Worm (Caenorhabditis elegans) whole organism, late embryonic: ENCODE results near the gene ztf-1.

ENCODE experiments used
- K02D7.2 ChIP-seq: sonication (generic microtip); optimal IDR thresholded peaks from 2 replicates; lab custom pipeline; 2017; ENCODE audit warnings: mild to moderate bottlenecking, missing genetic modification characterization, missing compliant biosample characterization
- T23F11.4 ChIP-seq: fragments of 200-800 bp; sonication (Bioruptor generic); optimal IDR thresholded peaks from 2 replicates; lab custom pipeline; 2018; ENCODE audit warnings: mild to moderate bottlenecking, missing genetic modification characterization, missing compliant biosample characterization
- ceh-2 ChIP-seq: sonication (generic microtip); optimal IDR thresholded peaks from 2 replicates; lab custom pipeline; 2016; ENCODE audit warnings: missing genotype, missing genetic modification characterization, missing compliant biosample characterization
- ceh-24 ChIP-seq: sonication (generic microtip); optimal IDR thresholded peaks from 2 replicates; lab custom pipeline; 2016; ENCODE audit warnings: mild to moderate bottlenecking, missing genetic modification characterization, missing compliant biosample characterization
- ceh-30 ChIP-seq: fragments of 150-350 bp; optimal IDR thresholded peaks from 2 replicates; lab custom pipeline; 2014; ENCODE audit warnings: missing biosample characterization, missing genetic modification characterization
- ceh-34 ChIP-seq: sonication (generic microtip); optimal IDR thresholded peaks from 2 replicates; lab custom pipeline; 2016; ENCODE audit warnings: mild to moderate bottlenecking, missing genetic modification characterization, missing compliant biosample characterization
- ceh-6 ChIP-seq: fragments of 200-800 bp; sonication (Bioruptor generic); optimal IDR thresholded peaks from 2 replicates; lab custom pipeline; 2018; ENCODE audit warnings: mild to moderate bottlenecking, missing genetic modification characterization, missing compliant biosample characterization
- che-1 ChIP-seq: sonication (generic microtip); optimal IDR thresholded peaks from 2 replicates; lab custom pipeline; 2016; ENCODE audit warnings: mild to moderate bottlenecking, missing genetic modification characterization, missing compliant biosample characterization
- dmd-4 ChIP-seq: sonication (generic microtip); optimal IDR thresholded peaks from 2 replicates; lab custom pipeline; 2016; ENCODE audit warnings: borderline replicate concordance, missing genetic modification characterization, missing compliant biosample characterization
- elt-2 ChIP-seq: sonication (generic microtip); optimal IDR thresholded peaks from 2 replicates; lab custom pipeline; 2016; ENCODE audit warnings: missing genetic modification reagents, missing genetic modification characterization, missing compliant biosample characterization
- elt-4 ChIP-seq: sonication (generic microtip); optimal IDR thresholded peaks from 2 replicates; lab custom pipeline; 2016; ENCODE audit warnings: missing genetic modification characterization, missing compliant biosample characterization
- ets-4 ChIP-seq: sonication (generic microtip); optimal IDR thresholded peaks from 2 replicates; lab custom pipeline; 2016; ENCODE audit warnings: missing genetic modification characterization, missing compliant biosample characterization
- fkh-10 ChIP-seq: fragments of 150-350 bp; optimal IDR thresholded peaks from 2 replicates; lab custom pipeline; 2014; ENCODE audit warnings: missing biosample characterization, missing genetic modification reagents, missing genetic modification characterization
- fkh-6 ChIP-seq: sonication (generic microtip); optimal IDR thresholded peaks from 2 replicates; lab custom pipeline; 2016; ENCODE audit warnings: missing genetic modification characterization, missing compliant biosample characterization
- gmeb-2 ChIP-seq: sonication (generic microtip); optimal IDR thresholded peaks from 2 replicates; lab custom pipeline; 2016; ENCODE audit warnings: missing genetic modification characterization, inconsistent platforms, missing compliant biosample characterization
- hlh-13 ChIP-seq: fragments of 200-800 bp; sonication (Bioruptor generic); optimal IDR thresholded peaks from 2 replicates; lab custom pipeline; 2018; ENCODE audit warnings: mild to moderate bottlenecking, missing genetic modification characterization, missing compliant biosample characterization
- hlh-6 ChIP-seq: sonication (generic microtip); optimal IDR thresholded peaks from 2 replicates; lab custom pipeline; 2016; ENCODE audit warnings: missing genotype, missing genetic modification characterization, missing compliant biosample characterization
- hlh-8 ChIP-seq: sonication (generic microtip); optimal IDR thresholded peaks from 2 replicates; lab custom pipeline; 2016; ENCODE audit warnings: missing genotype, missing genetic modification characterization, missing compliant biosample characterization
- lim-6 ChIP-seq: sonication (generic microtip); optimal IDR thresholded peaks from 2 replicates; lab custom pipeline; 2016; ENCODE audit warnings: missing genetic modification characterization, missing compliant biosample characterization
- madf-2 ChIP-seq: sonication (generic microtip); optimal IDR thresholded peaks from 2 replicates; lab custom pipeline; 2017; ENCODE audit warnings: missing genetic modification characterization, missing compliant biosample characterization
- mec-3 ChIP-seq: sonication (generic microtip); optimal IDR thresholded peaks from 2 replicates; lab custom pipeline; 2016; ENCODE audit warnings: borderline replicate concordance, missing genetic modification characterization, missing compliant biosample characterization
- nfya-1 ChIP-seq: sonication (generic microtip); optimal IDR thresholded peaks from 2 replicates; lab custom pipeline; 2017; ENCODE audit warnings: missing genetic modification characterization, mild to moderate bottlenecking, missing compliant biosample characterization, antibody characterized with exemption, moderate library complexity
- nhr-232 ChIP-seq: sonication (generic microtip); optimal IDR thresholded peaks from 2 replicates; lab custom pipeline; 2016; ENCODE audit warnings: missing genetic modification characterization, missing compliant biosample characterization
- pag-3 ChIP-seq: sonication (generic microtip); optimal IDR thresholded peaks from 2 replicates; lab custom pipeline; 2016; ENCODE audit warnings: missing compliant biosample characterization, missing genetic modification characterization, borderline replicate concordance
- pax-1 ChIP-seq: fragments of 150-350 bp; optimal IDR thresholded peaks from 2 replicates; lab custom pipeline; 2014; ENCODE audit warnings: missing biosample characterization, missing genetic modification characterization
- pha-4 ChIP-seq: fragments of 150-350 bp; optimal IDR thresholded peaks from 2 replicates; lab custom pipeline; 2018; ENCODE audit warnings: missing biosample characterization, missing genetic modification reagents, missing genetic modification characterization
- ref-2 ChIP-seq: sonication (generic microtip); optimal IDR thresholded peaks from 2 replicates; lab custom pipeline; 2016; ENCODE audit warnings: missing genetic modification characterization, missing compliant biosample characterization
- rnt-1 ChIP-seq: sonication (generic microtip); optimal IDR thresholded peaks from 2 replicates; lab custom pipeline; 2016; ENCODE audit warnings: missing genetic modification characterization, missing compliant biosample characterization
- sdc-2 ChIP-seq: sonication (generic microtip); optimal IDR thresholded peaks from 2 replicates; lab custom pipeline; 2016; ENCODE audit warnings: missing genotype, missing genetic modification characterization, missing compliant biosample characterization
- syd-9 ChIP-seq: sonication (generic microtip); optimal IDR thresholded peaks from 2 replicates; lab custom pipeline; 2016; ENCODE audit warnings: mild to moderate bottlenecking, missing genetic modification characterization, moderate library complexity, missing compliant biosample characterization
- tbx-7 ChIP-seq: sonication (generic microtip); optimal IDR thresholded peaks from 2 replicates; lab custom pipeline; 2016; ENCODE audit warnings: missing genotype, missing genetic modification characterization, missing compliant biosample characterization
- ttx-3 ChIP-seq: sonication (generic microtip); optimal IDR thresholded peaks from 2 replicates; lab custom pipeline; 2016; ENCODE audit warnings: missing genetic modification reagents, missing genetic modification characterization, missing compliant biosample characterization
- unc-3 ChIP-seq, 2 experiments: fragments of 200-800 bp in 1 of 2; sonication (Bioruptor generic) in 1 of 2; sonication (generic microtip) in 1 of 2; conservative IDR thresholded peaks in 1 of 2; optimal IDR thresholded peaks in 1 of 2; 2 replicates each; pipeline versions ENCODE4 v1.3.6 to Lab custom; 2016 to 2022; ENCODE audit warnings: missing compliant biosample characterization in 2 of 2, missing genetic modification characterization in 2 of 2, missing genetic modification reagents in 1 of 2
- unc-55 ChIP-seq: sonication (generic microtip); optimal IDR thresholded peaks from 2 replicates; lab custom pipeline; 2017; ENCODE audit warnings: missing biosample characterization, missing genetic modification reagents, missing genetic modification characterization
- unc-86 ChIP-seq: sonication (generic microtip); optimal IDR thresholded peaks from 2 replicates; lab custom pipeline; 2016; ENCODE audit warnings: missing genetic modification characterization, missing compliant biosample characterization
- ztf-16 ChIP-seq: sonication (generic microtip); optimal IDR thresholded peaks from 2 replicates; lab custom pipeline; 2017; ENCODE audit warnings: missing genetic modification characterization, missing compliant biosample characterization

ztf-1 gene

DNA sequence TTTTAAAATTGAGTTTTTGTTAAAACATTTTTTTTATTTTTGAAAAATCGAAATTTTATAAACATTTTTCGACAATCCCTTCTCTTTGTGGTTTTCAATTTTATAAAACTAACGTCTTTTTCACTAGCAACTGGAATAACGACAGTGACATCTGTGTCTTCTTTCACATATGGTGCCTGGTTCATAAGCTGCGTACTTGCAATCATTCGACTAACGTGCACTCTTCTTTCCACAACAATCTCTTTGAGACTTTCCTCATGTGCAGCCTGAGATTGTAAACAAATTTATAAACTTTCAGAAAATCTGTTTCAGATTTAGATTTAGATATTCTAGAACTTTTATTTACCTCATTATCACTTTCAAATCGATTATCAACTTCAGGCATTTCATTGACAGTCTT is 27.1 kb downstream of the ztf-1 start:
- TF ChIP-seq hlh-8 (tag; lab: Kevin White, UChicago) (peak; percentile 71), ref-2 (tag; lab: Kevin White, UChicago) (no peak), T23F11.4 (GFP tag; lab: Kevin White, UChicago) (no peak), pag-3 (tag; lab: Kevin White, UChicago) (no peak)
- TF ChIP-seq, all 69 proteins: peak for 1

DNA sequence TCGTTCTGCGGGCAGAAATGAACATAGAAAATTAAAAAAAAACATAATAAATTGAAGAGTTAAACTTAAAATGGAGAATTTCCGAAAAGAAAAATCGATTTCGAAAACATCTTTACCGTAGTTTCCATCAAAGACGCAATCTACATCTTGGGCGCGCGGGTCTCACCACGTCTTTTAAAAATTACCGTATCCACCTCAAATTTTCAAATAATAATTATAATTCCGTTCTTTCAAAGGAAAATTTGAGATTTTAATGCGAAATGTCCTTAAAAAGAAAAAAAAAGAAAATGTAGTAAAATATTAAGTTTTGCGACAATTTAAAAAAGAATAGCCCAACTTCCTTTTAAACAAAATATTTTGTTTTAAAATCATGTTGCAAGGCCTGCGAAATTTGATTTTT is 29.0 kb downstream of the ztf-1 start:
- no peak for TF ChIP-seq nhr-232
- no peak for TF ChIP-seq ceh-24 (tag; lab: Kevin White, UChicago)
- no peak for TF ChIP-seq elt-4 (tag; lab: Kevin White, UChicago)
- TF ChIP-seq hlh-8 (tag; lab: Kevin White, UChicago): no peak
- TF ChIP-seq ets-4 (tag; lab: Kevin White, UChicago): no peak
- TF ChIP-seq tbx-7: no peak
- TF ChIP-seq ztf-16 (tag; lab: Kevin White, UChicago): no peak
- TF ChIP-seq pax-1 (tag; lab: Kevin White, UChicago): no peak
- no peak for TF ChIP-seq madf-2 (tag; lab: Kevin White, UChicago)
- TF ChIP-seq pag-3 (tag; lab: Kevin White, UChicago): no peak
- no peak for TF ChIP-seq ceh-34 (tag; lab: Kevin White, UChicago)
- no peak for TF ChIP-seq sdc-2
- no peak for TF ChIP-seq che-1 (tag; lab: Kevin White, UChicago)
- no peak for TF ChIP-seq ref-2 (tag; lab: Kevin White, UChicago)
- no peak for TF ChIP-seq K02D7.2
- TF ChIP-seq elt-2 (tag; lab: Kevin White, UChicago): no peak
- no peak for TF ChIP-seq ceh-30 (tag; lab: Kevin White, UChicago)
- no peak for TF ChIP-seq mec-3 (tag; lab: Kevin White, UChicago)
- no peak for TF ChIP-seq unc-55 (GFP tag; lab: Kevin White, UChicago)
- TF ChIP-seq, all 69 proteins: peak for 0

DNA sequence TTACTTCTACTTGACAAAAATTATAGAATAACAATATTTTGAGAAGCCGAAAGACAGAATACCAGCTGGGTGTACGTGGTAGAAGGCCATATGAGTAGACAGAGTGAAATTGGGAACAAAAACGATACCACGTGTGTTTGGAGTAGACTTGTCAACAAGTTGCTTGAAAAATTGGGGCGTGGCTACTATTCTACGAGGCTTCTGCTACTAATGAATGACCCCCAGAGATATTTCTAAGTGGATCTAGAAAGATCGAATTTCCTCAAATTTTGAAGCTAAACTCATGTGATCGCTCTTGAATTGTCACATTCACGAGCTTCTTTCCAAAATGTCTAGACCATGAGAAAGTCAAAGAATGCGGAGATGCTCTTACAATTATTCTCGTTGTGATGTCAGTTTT is 30.1 kb downstream of the ztf-1 start:
- TF ChIP-seq ceh-2: no peak
- no peak for TF ChIP-seq tbx-7
- TF ChIP-seq ztf-16 (tag; lab: Kevin White, UChicago): no peak
- TF ChIP-seq hlh-13: no peak
- no peak for TF ChIP-seq fkh-6
- TF ChIP-seq lim-6 (tag; lab: Kevin White, UChicago): no peak
- no peak for TF ChIP-seq pha-4 (tag; lab: Kevin White, UChicago)
- TF ChIP-seq syd-9: no peak
- no peak for TF ChIP-seq fkh-10 (GFP tag; lab: Kevin White, UChicago)
- no peak for TF ChIP-seq dmd-4 (tag; lab: Kevin White, UChicago)
- TF ChIP-seq ceh-6 (GFP tag; lab: Kevin White, UChicago): no peak
- TF ChIP-seq unc-86: no peak
- no peak for TF ChIP-seq gmeb-2 (tag; lab: Kevin White, UChicago)
- no peak for TF ChIP-seq hlh-6 (tag; lab: Kevin White, UChicago)
- TF ChIP-seq nfya-1 (tag; lab: Kevin White, UChicago): no peak
- TF ChIP-seq unc-3 (GFP tag; conservative IDR thresholded peaks at IDR 0.05; lab: Robert Waterston, UW): no peak
- no peak for TF ChIP-seq unc-3 (tag; optimal IDR thresholded peaks at IDR 0.05; lab: Kevin White, UChicago)
- no peak for TF ChIP-seq che-1 (tag; lab: Kevin White, UChicago)

DNA sequence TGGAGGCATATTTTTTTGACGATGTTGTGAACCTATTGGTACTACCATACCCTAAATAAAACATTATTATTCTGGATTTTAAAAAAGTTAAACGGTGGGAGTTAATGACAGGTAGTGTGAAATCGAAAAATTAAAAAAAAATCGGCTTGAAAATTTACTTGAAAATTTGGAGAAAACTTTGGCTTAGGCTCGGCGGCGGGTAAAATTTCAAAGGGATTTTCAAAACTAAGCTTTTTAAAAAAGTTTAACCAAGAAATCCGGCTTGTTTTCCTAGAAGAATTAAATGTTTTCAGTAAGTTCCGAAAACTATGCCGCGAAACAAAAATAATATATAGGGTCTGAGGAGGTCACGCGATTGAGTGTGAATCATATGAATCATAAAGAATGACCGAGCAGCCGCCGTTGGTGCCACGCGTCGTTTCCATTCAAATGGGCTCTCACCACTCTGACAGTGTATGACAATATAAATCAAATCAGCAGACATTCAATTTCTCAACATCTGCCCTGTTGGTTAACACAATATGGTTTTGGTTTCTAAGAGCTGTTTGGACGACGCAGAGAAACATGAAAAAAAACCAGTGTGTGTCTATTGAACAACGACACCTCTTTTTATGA is 31.0 kb downstream of the ztf-1 start, which contains the start of gene aak-1:
Gene aak-1 (minus strand): TSS at position 51 of the 615 bp plus-strand sequence.
- TF ChIP-seq hlh-8 (tag; lab: Kevin White, UChicago) (peak; percentile 14), elt-2 (tag; lab: Kevin White, UChicago) (no peak), rnt-1 (no peak), T23F11.4 (GFP tag; lab: Kevin White, UChicago) (no peak), ttx-3 (tag; lab: Kevin White, UChicago) (no peak), che-1 (tag; lab: Kevin White, UChicago) (no peak), unc-3 (GFP tag; conservative IDR thresholded peaks at IDR 0.05; lab: Robert Waterston, UW) (no peak), unc-3 (tag; optimal IDR thresholded peaks at IDR 0.05; lab: Kevin White, UChicago) (no peak), ceh-6 (GFP tag; lab: Kevin White, UChicago) (no peak)
